Fruit fly (Drosophila melanogaster) whole organism, embryonic: ENCODE results near the gene CG32087.

Experiments
- Atf-2 ChIP-seq: fragments of 200-800 bp; sonication (Bioruptor generic); optimal IDR thresholded peaks from 2 replicates; lab custom pipeline; 2016; ENCODE audit warnings: missing biosample characterization, missing genetic modification characterization
- CG10959 ChIP-seq: fragments of 200-800 bp; sonication (Bioruptor generic); IDR thresholded peaks from 2 replicates; pipeline ENCODE4 v1.3.6; 2022; ENCODE audit warnings: missing biosample characterization, missing genetic modification characterization
- CG10979 ChIP-seq: fragments of 200-800 bp; sonication (Bioruptor generic); optimal IDR thresholded peaks from 2 replicates; lab custom pipeline; 2018; ENCODE audit warnings: missing biosample characterization, mild to moderate bottlenecking, missing genetic modification characterization, moderate library complexity
- CG11456 ChIP-seq: fragments of 200-800 bp; sonication (Bioruptor generic); IDR thresholded peaks from 3 replicates; pipeline ENCODE4 v1.3.6; 2022; ENCODE audit warnings: missing biosample characterization, missing genetic modification characterization
- CG12942 ChIP-seq: fragments of 200-800 bp; sonication (Bioruptor generic); optimal IDR thresholded peaks from 3 replicates; lab custom pipeline; 2016; ENCODE audit warnings: missing biosample characterization, missing genetic modification characterization
- CG13424 ChIP-seq: fragments of 200-800 bp; sonication (Bioruptor generic); optimal IDR thresholded peaks from 2 replicates; lab custom pipeline; 2019; ENCODE audit warnings: missing biosample characterization, mild to moderate bottlenecking, missing genetic modification characterization, moderate library complexity
- CG14860 ChIP-seq: fragments of 200-800 bp; sonication (Bioruptor generic); IDR thresholded peaks from 3 replicates; pipeline ENCODE4 v1.3.6; 2022; ENCODE audit warnings: missing biosample characterization, missing genetic modification characterization; ENCODE audit not compliant: partially characterized antibody
- CG15269 ChIP-seq: fragments of 200-800 bp; sonication (Bioruptor generic); optimal IDR thresholded peaks from 2 replicates; lab custom pipeline; 2018; ENCODE audit warnings: missing biosample characterization, mild to moderate bottlenecking, missing genetic modification characterization, moderate library complexity
- CG15479 ChIP-seq: fragments of 200-800 bp; sonication (Bioruptor generic); optimal IDR thresholded peaks from 3 replicates; lab custom pipeline; 2019; ENCODE audit warnings: missing biosample characterization, mild to moderate bottlenecking, missing genetic modification characterization, moderate library complexity
- CG17186 ChIP-seq: fragments of 200-800 bp; sonication (Bioruptor generic); optimal IDR thresholded peaks from 3 replicates; lab custom pipeline; 2017; ENCODE audit warnings: missing biosample characterization, missing genetic modification reagents, missing genetic modification characterization
- CG17328 ChIP-seq: fragments of 200-800 bp; sonication (Bioruptor generic); IDR thresholded peaks from 2 replicates; pipeline ENCODE4 v1.3.6; 2022; ENCODE audit warnings: missing biosample characterization, missing genetic modification characterization
- CG2678 ChIP-seq: fragments of 200-800 bp; sonication (Bioruptor generic); optimal IDR thresholded peaks from 3 replicates; lab custom pipeline; 2019; ENCODE audit warnings: missing biosample characterization, mild to moderate bottlenecking, missing genetic modification characterization, moderate library complexity
- CG2889 ChIP-seq: fragments of 200-800 bp; sonication (Bioruptor generic); IDR thresholded peaks from 3 replicates; pipeline ENCODE4 v1.3.6; 2022; ENCODE audit warnings: missing biosample characterization, missing genetic modification characterization
- CG30020 ChIP-seq: fragments of 200-800 bp; optimal IDR thresholded peaks from 2 replicates; lab custom pipeline; 2019; ENCODE audit warnings: missing biosample characterization, mild to moderate bottlenecking, missing genetic modification characterization, moderate library complexity
- CG32767 ChIP-seq: fragments of 200-800 bp; sonication (Bioruptor generic); IDR thresholded peaks from 2 replicates; pipeline ENCODE4 v1.3.6; 2022; ENCODE audit warnings: missing biosample characterization, missing genetic modification characterization
- CG4282 ChIP-seq: fragments of 200-800 bp; sonication (Bioruptor generic); optimal IDR thresholded peaks from 2 replicates; lab custom pipeline; 2016; ENCODE audit warnings: missing biosample characterization, missing genetic modification characterization
- CG4617 ChIP-seq: fragments of 200-800 bp; sonication (Bioruptor generic); optimal IDR thresholded peaks from 3 replicates; lab custom pipeline; 2016; ENCODE audit warnings: missing biosample characterization, missing genetic modification characterization, borderline replicate concordance
- CG8359 ChIP-seq: fragments of 200-800 bp; sonication (Bioruptor generic); optimal IDR thresholded peaks from 2 replicates; lab custom pipeline; 2017; ENCODE audit warnings: missing biosample characterization, mild to moderate bottlenecking, missing genetic modification characterization, borderline replicate concordance
- CG8388 ChIP-seq: fragments of 200-800 bp; sonication (Bioruptor generic); optimal IDR thresholded peaks from 2 replicates; lab custom pipeline; 2019; ENCODE audit warnings: missing biosample characterization, mild to moderate bottlenecking, missing genetic modification characterization, moderate library complexity
- CTCF ChIP-seq: fragments of 200-800 bp; sonication (Bioruptor generic); optimal IDR thresholded peaks from 2 replicates; lab custom pipeline; 2017; ENCODE audit warnings: missing biosample characterization, mild to moderate bottlenecking, missing genetic modification characterization, moderate library complexity
- Deaf1 ChIP-seq: fragments of 200-800 bp; optimal IDR thresholded peaks from 3 replicates; lab custom pipeline; 2019; ENCODE audit warnings: missing biosample characterization, mild to moderate bottlenecking, missing genetic modification characterization, moderate library complexity
- GATAe ChIP-seq: fragments of 200-800 bp; sonication (Bioruptor generic); conservative IDR thresholded peaks from 2 replicates; pipeline ENCODE4 v1.3.6; 2022; ENCODE audit warnings: missing biosample characterization, missing genetic modification characterization
- HmgZ ChIP-seq: fragments of 200-800 bp; sonication (Bioruptor generic); optimal IDR thresholded peaks from 2 replicates; lab custom pipeline; 2018; ENCODE audit warnings: missing biosample characterization, mild to moderate bottlenecking, missing genetic modification characterization
- Hmx ChIP-seq: fragments of 200-800 bp; sonication (Bioruptor generic); optimal IDR thresholded peaks from 2 replicates; lab custom pipeline; 2016; ENCODE audit warnings: missing biosample characterization, missing genetic modification characterization
- Hr51 ChIP-seq, 2 experiments: fragments of 200-800 bp; sonication (Bioruptor generic); optimal IDR thresholded peaks; 2 replicates in 1 of 2; 3 replicates in 1 of 2; lab custom pipeline; 2016 to 2018; ENCODE audit warnings: missing biosample characterization in 2 of 2, missing genetic modification characterization in 2 of 2, mild to moderate bottlenecking in 1 of 2, moderate library complexity in 1 of 2
- Kr ChIP-seq: fragments of 200-800 bp; sonication (Bioruptor generic); optimal IDR thresholded peaks from 2 replicates; lab custom pipeline; 2017; ENCODE audit warnings: missing biosample characterization, mild to moderate bottlenecking, missing genetic modification characterization
- Nf-YC ChIP-seq: fragments of 200-800 bp; optimal IDR thresholded peaks from 3 replicates; lab custom pipeline; 2019; ENCODE audit warnings: missing biosample characterization, mild to moderate bottlenecking, missing genetic modification characterization, moderate library complexity
- Poxn ChIP-seq: fragments of 200-800 bp; sonication (Bioruptor generic); IDR thresholded peaks from 2 replicates; pipeline ENCODE4 v1.3.6; 2022; ENCODE audit warnings: missing biosample characterization, missing genetic modification characterization
- Rfx ChIP-seq: fragments of 200-800 bp; sonication (Bioruptor generic); IDR thresholded peaks from 2 replicates; pipeline ENCODE4 v1.3.6; 2022; ENCODE audit warnings: missing biosample characterization, missing genetic modification characterization
- Six4 ChIP-seq: fragments of 200-800 bp; sonication (Bioruptor generic); optimal IDR thresholded peaks from 2 replicates; lab custom pipeline; 2016; ENCODE audit warnings: missing biosample characterization, missing genetic modification characterization
- Stat92E ChIP-seq, 3 experiments: fragments of >200 bp in 2 of 3; fragments of 200-800 bp in 1 of 3; sonication (Bioruptor generic) in 1 of 3; optimal IDR thresholded peaks; 2 replicates each; lab custom pipeline; 2017 to 2019; ENCODE audit warnings: missing biosample characterization in 3 of 3, missing genetic modification characterization in 3 of 3, mild to moderate bottlenecking in 1 of 3, moderate library complexity in 1 of 3
- TFAM ChIP-seq: fragments of 200-800 bp; sonication (Bioruptor generic); optimal IDR thresholded peaks from 2 replicates; lab custom pipeline; 2017; ENCODE audit warnings: missing biosample characterization, missing genetic modification characterization, inconsistent platforms
- Xbp1 ChIP-seq: fragments of 200-800 bp; sonication (Bioruptor generic); optimal IDR thresholded peaks from 3 replicates; lab custom pipeline; 2016; ENCODE audit warnings: missing biosample characterization, mild to moderate bottlenecking, missing genetic modification characterization
- ara ChIP-seq: fragments of 200-800 bp; sonication (Bioruptor generic); IDR thresholded peaks from 2 replicates; pipeline ENCODE4 v1.3.6; 2022; ENCODE audit warnings: missing biosample characterization, missing genetic modification characterization
- ato ChIP-seq: fragments of 200-800 bp; sonication (Bioruptor generic); IDR thresholded peaks from 2 replicates; pipeline ENCODE4 v1.3.6; 2022; ENCODE audit warnings: missing biosample characterization, missing genetic modification characterization; ENCODE audit not compliant: partially characterized antibody
- fd96Cb ChIP-seq: fragments of 200-800 bp; sonication (Bioruptor generic); optimal IDR thresholded peaks from 2 replicates; lab custom pipeline; 2018; ENCODE audit warnings: missing biosample characterization, mild to moderate bottlenecking, missing genetic modification characterization, moderate library complexity
- gsb-n ChIP-seq: fragments of 200-800 bp; sonication (Bioruptor generic); optimal IDR thresholded peaks from 3 replicates; lab custom pipeline; 2018; ENCODE audit warnings: missing biosample characterization, mild to moderate bottlenecking, missing genetic modification characterization
- ind ChIP-seq: fragments of 200-800 bp; sonication (Bioruptor generic); optimal IDR thresholded peaks from 3 replicates; lab custom pipeline; 2016; ENCODE audit warnings: missing biosample characterization, missing genetic modification characterization
- jumu ChIP-seq: fragments of 200-800 bp; sonication (Bioruptor generic); optimal IDR thresholded peaks from 3 replicates; lab custom pipeline; 2016; ENCODE audit warnings: missing biosample characterization, missing genetic modification characterization
- kay ChIP-seq: fragments of 200-800 bp; sonication (Bioruptor generic); optimal IDR thresholded peaks from 2 replicates; lab custom pipeline; 2016; ENCODE audit warnings: missing biosample characterization, missing genetic modification characterization
- lab ChIP-seq: fragments of 200-800 bp; sonication (Bioruptor generic); optimal IDR thresholded peaks from 3 replicates; lab custom pipeline; 2017; ENCODE audit warnings: missing biosample characterization, missing genetic modification characterization, mild to moderate bottlenecking, moderate library complexity, missing genetic modification reagents
- nmo ChIP-seq: fragments of 200-800 bp; sonication (Bioruptor generic); optimal IDR thresholded peaks from 2 replicates; lab custom pipeline; 2018; ENCODE audit warnings: missing biosample characterization, mild to moderate bottlenecking, missing genetic modification characterization, moderate library complexity
- org-1 ChIP-seq: fragments of 200-800 bp; sonication (Bioruptor generic); optimal IDR thresholded peaks from 2 replicates; lab custom pipeline; 2017; ENCODE audit warnings: missing biosample characterization, missing genetic modification characterization
- otp ChIP-seq: fragments of 200-800 bp; sonication (Bioruptor generic); IDR thresholded peaks from 3 replicates; pipeline ENCODE4, ENCODE4 v1.3.6; 2022; ENCODE audit warnings: missing biosample characterization, missing genetic modification characterization
- peb ChIP-seq: fragments of 200-800 bp; sonication (Bioruptor generic); IDR thresholded peaks from 2 replicates; pipeline ENCODE4 v1.3.6; 2022; ENCODE audit warnings: missing biosample characterization, missing genetic modification characterization
- psq ChIP-seq: fragments of 200-800 bp; sonication (Bioruptor generic); optimal IDR thresholded peaks from 2 replicates; lab custom pipeline; 2017; ENCODE audit warnings: missing biosample characterization, missing genetic modification characterization
- salm ChIP-seq: fragments of 200-800 bp; sonication (Bioruptor generic); optimal IDR thresholded peaks from 2 replicates; lab custom pipeline; 2018; ENCODE audit warnings: missing biosample characterization, mild to moderate bottlenecking, missing genetic modification characterization
- sens ChIP-seq: fragments of 200-800 bp; sonication (Bioruptor generic); peaks from one replicate; lab custom pipeline; 2016; ENCODE audit warnings: missing biosample characterization, missing genetic modification characterization
- sima ChIP-seq: fragments of 200-800 bp; sonication (Bioruptor generic); optimal IDR thresholded peaks from 2 replicates; lab custom pipeline; 2016; ENCODE audit warnings: missing biosample characterization, missing genetic modification characterization
- sug ChIP-seq: fragments of 200-800 bp; optimal IDR thresholded peaks from 2 replicates; lab custom pipeline; 2019; ENCODE audit warnings: missing biosample characterization, mild to moderate bottlenecking, missing genetic modification characterization, moderate library complexity
- tin ChIP-seq: fragments of 200-800 bp; sonication (Bioruptor generic); optimal IDR thresholded peaks from 3 replicates; lab custom pipeline; 2016; ENCODE audit warnings: missing biosample characterization, missing genetic modification characterization

The CG32087 gene

DNA sequence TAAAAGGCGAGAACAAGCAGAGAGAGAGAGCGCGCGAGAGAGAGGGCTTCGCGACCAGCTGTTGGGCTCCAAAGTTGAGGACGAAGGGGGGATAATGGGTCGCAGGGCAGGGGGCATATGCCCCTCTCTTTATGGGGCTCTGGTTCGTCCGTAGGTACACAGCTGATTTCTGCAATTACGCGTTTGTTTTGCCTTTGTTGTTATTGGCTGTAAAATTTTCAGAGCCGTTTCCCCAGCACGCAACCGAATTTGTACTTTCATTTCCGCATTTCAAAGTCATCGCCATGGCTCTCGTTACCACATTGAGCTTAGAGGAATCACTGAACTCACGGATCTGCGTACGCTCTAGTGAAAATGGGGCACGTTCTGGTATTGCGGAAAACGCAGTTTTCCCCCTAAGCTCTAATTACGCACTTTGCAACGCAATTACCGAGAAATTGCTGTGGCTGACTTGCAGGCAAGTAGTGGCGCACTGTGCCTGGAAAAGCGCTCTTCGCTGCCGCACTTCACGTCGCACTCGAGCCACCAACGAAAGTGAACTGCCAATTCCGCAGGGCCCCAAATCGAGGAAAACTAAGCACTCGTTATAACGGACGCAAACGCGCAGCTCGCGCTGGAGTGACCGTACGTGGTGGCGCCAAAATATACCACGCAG lies 23.8 kb upstream of the CG32087 start, which contains the start of gene CG11658 (continued):
- TF ChIP-seq HmgZ (tag; lab: Kevin White, UChicago) (no peak), CG2678 (no peak), Xbp1 (no peak), org-1 (peak; percentile 10), CG4617 (no peak), CG8359 (no peak), CG30020 (tag; lab: Kevin White, UChicago) (no peak), CG12942 (GFP tag; lab: Kevin White, UChicago) (no peak), CG10979 (tag; lab: Kevin White, UChicago) (no peak), CG13424 (tag; lab: Kevin White, UChicago) (no peak), psq (GFP tag; lab: Kevin White, UChicago) (no peak), Poxn (no peak), kay (GFP tag; lab: Kevin White, UChicago) (no peak), ato (GFP tag; lab: Robert Waterston, UW) (no peak; the same call in 1 of the 2 replicates), fd96Cb (tag; lab: Kevin White, UChicago) (no peak), Hr51 (GFP tag; optimal IDR thresholded peaks at IDR 0.05; lab: Kevin White, UChicago) (no peak), gsb-n (no peak), Deaf1 (peak; percentile 38), sens (GFP tag; lab: Kevin White, UChicago) (no peak), CG17186 (no peak), sima (no peak), otp (no peak; the same call in 2 of the 3 replicates), Atf-2 (no peak), ara (no peak), CG15269 (tag; lab: Kevin White, UChicago) (no peak), CG8388 (GFP tag; lab: Kevin White, UChicago) (no peak), Six4 (GFP tag; lab: Kevin White, UChicago) (no peak), Nf-YC (tag; lab: Kevin White, UChicago) (peak; percentile 40), Hmx (GFP tag; lab: Kevin White, UChicago) (no peak), nmo (GFP tag; lab: Kevin White, UChicago) (no peak), GATAe (GFP tag; lab: Robert Waterston, UW) (no peak), CG32767 (peak; percentile 95), Stat92E (GFP tag; optimal IDR thresholded peaks at IDR 0.05; lab: Kevin White, UChicago) (no peak), CG4282 (no peak), peb (GFP tag; lab: Robert Waterston, UW) (no peak), CG14860 (GFP tag; lab: Robert Waterston, UW) (0 out of 3 replicates have a peak, but pooled peaks have one; percentile 21), tin (no peak), CG10959 (GFP tag; lab: Robert Waterston, UW) (no peak), salm (tag; lab: Kevin White, UChicago) (no peak), sug (peak; percentile 15), Rfx (GFP tag; lab: Robert Waterston, UW) (peak; percentile 4), lab (GFP tag; lab: Kevin White, UChicago) (no peak), CG15479 (no peak), ind (GFP tag; lab: Kevin White, UChicago) (no peak), CG11456 (GFP tag; lab: Robert Waterston, UW) (no peak), CTCF (GFP tag; lab: Kevin White, UChicago) (peak; percentile 14), Kr (GFP tag; lab: Kevin White, UChicago) (no peak), CG2889 (GFP tag; lab: Robert Waterston, UW) (no peak), jumu (no peak), CG17328 (GFP tag; lab: Robert Waterston, UW) (peak; percentile 4; the same call in 1 of the 2 replicates), TFAM (GFP tag; lab: Kevin White, UChicago) (no peak)
